Worm (Caenorhabditis elegans): ENCODE data around the gene Y40B10A.5.

DNA sequence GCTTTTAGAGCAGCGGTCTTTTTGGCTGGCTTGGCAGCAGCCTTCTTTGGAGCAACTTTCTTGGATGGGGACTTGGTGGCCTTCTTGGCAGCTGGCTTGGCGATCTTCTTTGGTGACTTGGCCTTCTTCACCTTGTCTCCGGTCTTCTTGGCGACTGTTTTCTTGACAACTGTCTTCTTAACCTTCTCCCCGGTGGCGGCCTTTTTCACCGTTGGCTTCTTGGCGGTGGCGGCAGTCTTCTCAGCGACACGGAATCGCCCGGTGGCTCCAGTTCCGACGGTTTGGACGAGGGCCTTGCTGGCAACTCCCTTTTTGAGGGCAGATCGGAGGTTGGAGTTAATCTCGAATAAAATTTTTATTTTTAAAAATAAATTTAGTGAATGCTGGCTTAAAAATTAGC, 15.2 kb downstream of the Y40B10A.5 start:
- TF ChIP-seq skn-1 (tag; optimal IDR thresholded peaks at IDR 0.05) (no peak), ama-1 (optimal IDR thresholded peaks at IDR 0.05) (no peak), ztf-11 (tag; optimal IDR thresholded peaks at IDR 0.05) (no peak), lin-39 (tag; optimal IDR thresholded peaks at IDR 0.05) (no peak), sma-3 (GFP tag; optimal IDR thresholded peaks at IDR 0.05) (no peak), C34F6.9 (tag; optimal IDR thresholded peaks at IDR 0.05) (no peak), egl-27 (tag; optimal IDR thresholded peaks at IDR 0.05) (no peak), nhr-237 (tag; optimal IDR thresholded peaks at IDR 0.05) (no peak), ceh-16 (tag; optimal IDR thresholded peaks at IDR 0.05) (no peak), Y55F3AM.14 (GFP tag; optimal IDR thresholded peaks at IDR 0.05) (no peak), zag-1 (tag; optimal IDR thresholded peaks at IDR 0.05) (no peak)

Measured in whole organism, L2 larva.